Fruit fly (Drosophila melanogaster) whole organism, embryonic: Measurements from ENCODE around the gene CG15418.

Experiments used
- Adf1 ChIP-seq: fragments of 200-800 bp; sonication (Bioruptor generic); IDR thresholded peaks from 2 replicates; pipeline ENCODE4 v1.3.6; 2022; ENCODE audit warnings: missing biosample characterization, missing genetic modification characterization
- CG10147 ChIP-seq: fragments of 200-800 bp; sonication (Bioruptor generic); optimal IDR thresholded peaks from 2 replicates; lab custom pipeline; 2019; ENCODE audit warnings: missing biosample characterization, mild to moderate bottlenecking, missing genetic modification characterization, moderate library complexity
- CG13296 ChIP-seq: fragments of 200-800 bp; sonication (Bioruptor generic); optimal IDR thresholded peaks from 3 replicates; lab custom pipeline; 2018; ENCODE audit warnings: missing biosample characterization, mild to moderate bottlenecking, missing genetic modification characterization
- CG14860 ChIP-seq: fragments of 200-800 bp; sonication (Bioruptor generic); IDR thresholded peaks from 3 replicates; pipeline ENCODE4 v1.3.6; 2022; ENCODE audit warnings: missing biosample characterization, missing genetic modification characterization; ENCODE audit not compliant: partially characterized antibody
- CG15073 ChIP-seq: fragments of 200-800 bp; sonication (Bioruptor generic); optimal IDR thresholded peaks from 2 replicates; lab custom pipeline; 2016; ENCODE audit warnings: missing biosample characterization, missing genetic modification characterization
- CG18476 ChIP-seq: fragments of 200-800 bp; sonication (Bioruptor generic); optimal IDR thresholded peaks from 2 replicates; lab custom pipeline; 2016; ENCODE audit warnings: missing biosample characterization, mild to moderate bottlenecking, missing genetic modification characterization
- CG2120 ChIP-seq: fragments of 200-800 bp; sonication (Bioruptor generic); optimal IDR thresholded peaks from 3 replicates; lab custom pipeline; 2016; ENCODE audit warnings: missing biosample characterization, missing genetic modification characterization
- CG2202 ChIP-seq: fragments of 200-800 bp; sonication (Bioruptor generic); optimal IDR thresholded peaks from 2 replicates; lab custom pipeline; 2018; ENCODE audit warnings: missing biosample characterization, mild to moderate bottlenecking, missing genetic modification characterization
- CG2712 ChIP-seq: fragments of 200-800 bp; optimal IDR thresholded peaks from 3 replicates; lab custom pipeline; 2019; ENCODE audit warnings: missing biosample characterization, mild to moderate bottlenecking, missing genetic modification characterization, moderate library complexity
- CG42726 ChIP-seq: fragments of 200-800 bp; sonication (Bioruptor generic); IDR thresholded peaks from 2 replicates; pipeline ENCODE4 v1.3.6; 2022; ENCODE audit warnings: missing biosample characterization, missing genetic modification characterization; ENCODE audit not compliant: partially characterized antibody
- CG6254 ChIP-seq: fragments of 200-800 bp; sonication (Bioruptor generic); optimal IDR thresholded peaks from 3 replicates; lab custom pipeline; 2017; ENCODE audit warnings: mild to moderate bottlenecking, missing biosample characterization, missing genetic modification reagents, missing genetic modification characterization
- CG7786 ChIP-seq: fragments of 200-800 bp; sonication (Bioruptor generic); optimal IDR thresholded peaks from 2 replicates; lab custom pipeline; 2016; ENCODE audit warnings: missing biosample characterization, missing genetic modification characterization
- CG8765 ChIP-seq: fragments of 200-800 bp; sonication (Bioruptor generic); IDR thresholded peaks from 2 replicates; pipeline ENCODE4 v1.3.6; 2022; ENCODE audit warnings: missing biosample characterization, missing genetic modification characterization
- CrebB ChIP-seq: fragments of 200-800 bp; sonication (Bioruptor generic); optimal IDR thresholded peaks from 3 replicates; lab custom pipeline; 2018; ENCODE audit warnings: missing biosample characterization, mild to moderate bottlenecking, missing genetic modification characterization
- Deaf1 ChIP-seq: fragments of 200-800 bp; optimal IDR thresholded peaks from 3 replicates; lab custom pipeline; 2019; ENCODE audit warnings: missing biosample characterization, mild to moderate bottlenecking, missing genetic modification characterization, moderate library complexity
- HHEX ChIP-seq: fragments of 200-800 bp; sonication (Bioruptor generic); optimal IDR thresholded peaks from 3 replicates; lab custom pipeline; 2017; ENCODE audit warnings: missing biosample characterization, mild to moderate bottlenecking, missing genetic modification characterization, missing genetic modification reagents
- HLHmδ ChIP-seq: fragments of 200-800 bp; sonication (Bioruptor generic); optimal IDR thresholded peaks from 2 replicates; lab custom pipeline; 2018; ENCODE audit warnings: missing biosample characterization, mild to moderate bottlenecking, missing genetic modification characterization, moderate library complexity
- HmgZ ChIP-seq: fragments of 200-800 bp; sonication (Bioruptor generic); optimal IDR thresholded peaks from 2 replicates; lab custom pipeline; 2018; ENCODE audit warnings: missing biosample characterization, mild to moderate bottlenecking, missing genetic modification characterization
- Hr39 ChIP-seq: fragments of >200 bp; optimal IDR thresholded peaks from 2 replicates; lab custom pipeline; 2017
- Mrtf ChIP-seq: fragments of 200-800 bp; sonication (Bioruptor generic); IDR thresholded peaks from 3 replicates; pipeline ENCODE4 v1.3.6; 2022; ENCODE audit warnings: missing biosample characterization, missing genetic modification characterization
- NC2α ChIP-seq: fragments of 200-800 bp; sonication (Bioruptor generic); optimal IDR thresholded peaks from 2 replicates; lab custom pipeline; 2016; ENCODE audit warnings: missing biosample characterization, missing genetic modification characterization
- NK7.1 ChIP-seq: fragments of 200-800 bp; sonication (Bioruptor generic); optimal IDR thresholded peaks from 3 replicates; lab custom pipeline; 2016; ENCODE audit warnings: missing biosample characterization, missing genetic modification characterization
- Scr ChIP-seq: fragments of 200-800 bp; sonication (Bioruptor generic); IDR thresholded peaks from 2 replicates; pipeline ENCODE4 v1.3.6; 2022; ENCODE audit warnings: missing biosample characterization, missing genetic modification characterization; ENCODE audit not compliant: partially characterized antibody
- Taf1 ChIP-seq: fragments of 200-800 bp; sonication (Bioruptor generic); IDR thresholded peaks from 2 replicates; pipeline ENCODE4 v1.3.6; 2022; ENCODE audit warnings: missing biosample characterization, missing genetic modification characterization
- bsh ChIP-seq, 2 experiments: fragments of 200-800 bp; sonication (Bioruptor generic); optimal IDR thresholded peaks; 2 replicates each; lab custom pipeline; 2017 to 2018; ENCODE audit warnings: mild to moderate bottlenecking in 2 of 2, missing biosample characterization in 2 of 2, missing genetic modification characterization in 2 of 2, moderate library complexity in 1 of 2
- chinmo ChIP-seq: fragments of 200-800 bp; sonication (Bioruptor generic); IDR thresholded peaks from 4 replicates; pipeline ENCODE4 v1.3.6; 2022; ENCODE audit warnings: missing biosample characterization, missing genetic modification characterization; ENCODE audit not compliant: partially characterized antibody
- crp ChIP-seq, 2 experiments: fragments of 200-800 bp; sonication (Bioruptor generic); optimal IDR thresholded peaks; 2 replicates in 1 of 2; 3 replicates in 1 of 2; lab custom pipeline; 2017; ENCODE audit warnings: missing biosample characterization in 2 of 2, missing genetic modification characterization in 2 of 2, mild to moderate bottlenecking in 1 of 2, moderate library complexity in 1 of 2
- disco-r ChIP-seq: fragments of 200-800 bp; sonication (Bioruptor generic); optimal IDR thresholded peaks from 2 replicates; lab custom pipeline; 2016; ENCODE audit warnings: missing biosample characterization, missing genetic modification characterization
- dmrt11E ChIP-seq: fragments of 200-800 bp; sonication (Bioruptor generic); optimal IDR thresholded peaks from 3 replicates; lab custom pipeline; 2018; ENCODE audit warnings: missing biosample characterization, mild to moderate bottlenecking, missing genetic modification characterization, moderate library complexity
- en ChIP-seq: fragments of 200-800 bp; sonication (Bioruptor generic); optimal IDR thresholded peaks from 2 replicates; lab custom pipeline; 2016; ENCODE audit warnings: missing biosample characterization, missing genetic modification characterization
- eve ChIP-seq, 2 experiments: fragments of >200 bp; optimal IDR thresholded peaks; 2 replicates each; lab custom pipeline; 2017; ENCODE audit warnings: missing biosample characterization in 2 of 2, missing genetic modification characterization in 2 of 2
- fd102C ChIP-seq: fragments of 200-800 bp; sonication (Bioruptor generic); optimal IDR thresholded peaks from 2 replicates; lab custom pipeline; 2018; ENCODE audit warnings: missing biosample characterization, mild to moderate bottlenecking, missing genetic modification characterization, moderate library complexity
- gcm2 ChIP-seq: fragments of 200-800 bp; sonication (Bioruptor generic); optimal IDR thresholded peaks from 2 replicates; lab custom pipeline; 2016; ENCODE audit warnings: missing biosample characterization, missing genetic modification characterization
- grau ChIP-seq: fragments of 200-800 bp; optimal IDR thresholded peaks from 3 replicates; lab custom pipeline; 2019; ENCODE audit warnings: missing biosample characterization, mild to moderate bottlenecking, missing genetic modification characterization, moderate library complexity
- h ChIP-seq: fragments of >200 bp; optimal IDR thresholded peaks from 2 replicates; lab custom pipeline; 2017
- kay ChIP-seq: fragments of 200-800 bp; sonication (Bioruptor generic); optimal IDR thresholded peaks from 2 replicates; lab custom pipeline; 2016; ENCODE audit warnings: missing biosample characterization, missing genetic modification characterization
- lilli ChIP-seq: fragments of 200-800 bp; sonication (Bioruptor generic); optimal IDR thresholded peaks from 3 replicates; lab custom pipeline; 2016; ENCODE audit warnings: missing biosample characterization, missing genetic modification characterization
- oc ChIP-seq: fragments of 200-800 bp; sonication (Bioruptor generic); optimal IDR thresholded peaks from 2 replicates; lab custom pipeline; 2018; ENCODE audit warnings: missing biosample characterization, mild to moderate bottlenecking, missing genetic modification characterization, moderate library complexity
- onecut ChIP-seq: fragments of 200-800 bp; sonication (Bioruptor generic); IDR thresholded peaks from 2 replicates; pipeline ENCODE4 v1.3.6; 2022; ENCODE audit warnings: missing biosample characterization, missing genetic modification characterization
- prd ChIP-seq, 3 experiments: fragments of >200 bp in 2 of 3; fragments of 200-800 bp in 1 of 3; sonication (Bioruptor generic) in 1 of 3; optimal IDR thresholded peaks in 2 of 3; IDR thresholded peaks in 1 of 3; 2 replicates in 2 of 3; 3 replicates in 1 of 3; pipeline versions ENCODE4 v1.3.6 to Lab custom; 2017 to 2022; ENCODE audit warnings: missing biosample characterization in 1 of 3, missing genetic modification characterization in 1 of 3
- sim ChIP-seq: fragments of 200-800 bp; sonication (Bioruptor generic); IDR thresholded peaks from 2 replicates; pipeline ENCODE4 v1.3.6; 2022; ENCODE audit warnings: missing biosample characterization, missing genetic modification characterization
- sisA ChIP-seq: fragments of 200-800 bp; sonication (Bioruptor generic); IDR thresholded peaks from 2 replicates; pipeline ENCODE4 v1.3.6; 2022; ENCODE audit warnings: missing biosample characterization, missing genetic modification characterization
- tna ChIP-seq: fragments of 200-800 bp; sonication (Bioruptor generic); IDR thresholded peaks from 2 replicates; pipeline ENCODE4 v1.3.6; 2022; ENCODE audit warnings: missing biosample characterization, missing genetic modification characterization; ENCODE audit not compliant: partially characterized antibody
- trem ChIP-seq: fragments of 200-800 bp; optimal IDR thresholded peaks from 3 replicates; lab custom pipeline; 2019; ENCODE audit warnings: missing biosample characterization, mild to moderate bottlenecking, missing genetic modification characterization, moderate library complexity
- tx ChIP-seq: fragments of 200-800 bp; sonication (Bioruptor generic); optimal IDR thresholded peaks from 2 replicates; lab custom pipeline; 2016; ENCODE audit warnings: missing biosample characterization, missing genetic modification characterization
- unc-4 ChIP-seq: fragments of 200-800 bp; sonication (Bioruptor generic); IDR thresholded peaks from 2 replicates; pipeline ENCODE4 v1.3.6; 2022; ENCODE audit warnings: missing biosample characterization, missing genetic modification characterization; ENCODE audit not compliant: partially characterized antibody
- wek ChIP-seq: fragments of 200-800 bp; sonication (Bioruptor generic); optimal IDR thresholded peaks from 3 replicates; lab custom pipeline; 2018; ENCODE audit warnings: missing biosample characterization, mild to moderate bottlenecking, missing genetic modification characterization, moderate library complexity
- yki ChIP-seq: fragments of >200 bp; optimal IDR thresholded peaks from 3 replicates; lab custom pipeline; 2018
- zfh2 ChIP-seq: fragments of 200-800 bp; sonication (Bioruptor generic); optimal IDR thresholded peaks from 2 replicates; lab custom pipeline; 2016; ENCODE audit warnings: missing biosample characterization, missing genetic modification characterization

Gene CG15418

DNA sequence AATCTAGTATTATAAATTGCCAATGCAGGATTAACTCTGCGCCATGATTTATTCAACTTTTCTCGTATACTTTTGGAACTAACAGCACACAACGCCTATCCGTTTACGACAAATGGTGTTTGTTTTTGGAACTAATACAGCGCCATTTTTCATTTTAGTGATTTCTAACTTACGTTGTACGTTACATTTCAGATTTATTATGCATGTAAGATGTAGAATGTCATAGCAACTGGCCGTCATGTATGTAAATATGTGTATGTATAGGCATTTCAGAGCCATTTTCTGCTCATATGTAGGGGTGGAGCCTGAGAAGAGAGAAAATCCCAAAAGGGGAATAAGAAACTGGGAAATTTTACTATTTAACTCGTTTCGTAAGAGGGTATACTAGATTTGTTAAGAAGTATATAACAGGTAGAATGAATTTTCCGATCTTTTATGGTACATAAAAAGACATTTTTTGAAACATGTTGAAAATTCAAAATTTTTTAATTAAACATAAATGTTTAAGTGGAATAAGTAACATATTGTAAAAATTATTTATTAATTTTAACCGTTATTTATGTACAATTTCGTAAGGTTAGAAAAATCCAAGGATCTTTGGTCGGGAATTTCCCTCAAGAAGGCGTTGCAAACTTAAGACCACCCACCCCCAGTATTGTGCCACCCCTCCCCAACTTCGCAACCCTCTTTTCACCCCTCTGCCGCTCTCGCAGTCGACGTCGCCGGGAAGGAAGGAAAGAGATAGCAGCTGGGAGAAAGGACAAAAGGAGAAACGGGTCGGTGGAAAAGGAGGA, 36.0 kb upstream of the CG15418 start (continued):
- TF ChIP-seq crp (GFP tag; optimal IDR thresholded peaks at IDR 0.05; lab: Kevin White, UChicago) = no peak
- TF ChIP-seq Mrtf (GFP tag; lab: Robert Waterston, UW) = no peak
- TF ChIP-seq CG42726 (GFP tag; lab: Robert Waterston, UW) = peak; percentile 90
- no peak for TF ChIP-seq sim (GFP tag; lab: Robert Waterston, UW)
- TF ChIP-seq CG15073 (GFP tag; lab: Kevin White, UChicago) = no peak
- TF ChIP-seq gcm2 (GFP tag; lab: Kevin White, UChicago) = peak; percentile 18
- TF ChIP-seq CG13296 (GFP tag; lab: Kevin White, UChicago) = no peak
- no peak for TF ChIP-seq CG18476 (GFP tag; lab: Kevin White, UChicago)
- peak; percentile 57 for TF ChIP-seq sisA (GFP tag; lab: Robert Waterston, UW)
- TF ChIP-seq CG10147 (GFP tag; lab: Kevin White, UChicago) = peak; percentile 30
- no peak for TF ChIP-seq Hr39 (lab: Kevin White, UChicago)
- TF ChIP-seq CrebB (tag; lab: Kevin White, UChicago) = no peak
- TF ChIP-seq grau (tag; lab: Kevin White, UChicago) = peak; percentile 49
- no peak for TF ChIP-seq Taf1 (GFP tag; lab: Robert Waterston, UW)
- TF ChIP-seq CG2202 = no peak
- no peak for TF ChIP-seq en
- TF ChIP-seq tx = peak; percentile 56
- TF ChIP-seq unc-4 = peak; percentile 43; the same call in 1 of the 2 replicates
- TF ChIP-seq zfh2 (GFP tag; lab: Kevin White, UChicago) = peak; percentile 32
- TF ChIP-seq lilli (GFP tag; lab: Kevin White, UChicago) = peak; percentile 32
- no peak for TF ChIP-seq CG14860 (GFP tag; lab: Robert Waterston, UW)
- no peak; the same call in 1 of the 2 replicates for TF ChIP-seq tna (GFP tag; lab: Robert Waterston, UW)
- TF ChIP-seq eve (GFP tag; optimal IDR thresholded peaks at IDR 0.05; lab: Kevin White, UChicago) = no peak
- TF ChIP-seq kay (GFP tag; lab: Kevin White, UChicago) = peak; percentile 54
- no peak for TF ChIP-seq NK7.1 (GFP tag; lab: Kevin White, UChicago)
- TF ChIP-seq Scr = no peak
- TF ChIP-seq CG8765 = no peak
- TF ChIP-seq CG2120 (GFP tag; lab: Kevin White, UChicago) = peak; percentile 52
- TF ChIP-seq CG6254 (GFP tag; lab: Kevin White, UChicago) = no peak
- TF ChIP-seq wek (GFP tag; lab: Kevin White, UChicago) = peak; percentile 38
- TF ChIP-seq onecut (GFP tag; lab: Robert Waterston, UW) = peak; percentile 15; the same call in 1 of the 2 replicates
- peak; percentile 10 for TF ChIP-seq disco-r (GFP tag; lab: Kevin White, UChicago)
- no peak for TF ChIP-seq h (lab: Kevin White, UChicago)
- peak; percentile 57; the same call in 1 of the 4 replicates for TF ChIP-seq chinmo (GFP tag; lab: Robert Waterston, UW)
- TF ChIP-seq HmgZ (tag; lab: Kevin White, UChicago) = peak; percentile 92
- TF ChIP-seq Deaf1 (tag; lab: Kevin White, UChicago) = peak; percentile 5
- no peak for TF ChIP-seq prd (optimal IDR thresholded peaks at IDR 0.05; lab: Kevin White, UChicago)
- peak; percentile 72 for TF ChIP-seq prd (GFP tag; IDR thresholded peaks at IDR 0.05; lab: Robert Waterston, UW)
- peak; percentile 47 for TF ChIP-seq trem
- peak; percentile 30 for TF ChIP-seq fd102C
- peak; percentile 38 for TF ChIP-seq oc (tag; lab: Kevin White, UChicago)
- no peak for TF ChIP-seq HHEX (GFP tag; lab: Kevin White, UChicago)
- peak in 1 of 2 experiments; percentile 39 for TF ChIP-seq bsh (GFP tag; optimal IDR thresholded peaks at IDR 0.05; lab: Kevin White, UChicago)
- TF ChIP-seq HLHmδ (GFP tag; lab: Kevin White, UChicago) = no peak
- TF ChIP-seq Adf1 (GFP tag; lab: Robert Waterston, UW) = peak; percentile 90
- peak; percentile 32 for TF ChIP-seq yki (lab: Kevin White, UChicago)
- TF ChIP-seq CG7786 (GFP tag; lab: Kevin White, UChicago) = no peak
- peak; percentile 33 for TF ChIP-seq NC2α (GFP tag; lab: Kevin White, UChicago)
- TF ChIP-seq dmrt11E = peak; percentile 45
- TF ChIP-seq CG2712 (tag; lab: Kevin White, UChicago) = peak; percentile 71
